Fruit fly (Drosophila melanogaster) whole organism, prepupa: ENCODE results near the gene PKD.

Source experiments
- Blimp-1 ChIP-seq: fragments of 200-800 bp; sonication (Bioruptor generic); optimal IDR thresholded peaks from 3 replicates; lab custom pipeline; 2017; ENCODE audit warnings: missing biosample characterization, missing genetic modification characterization, mild to moderate bottlenecking, moderate library complexity, missing genetic modification reagents
- CG10631 ChIP-seq: fragments of 200-800 bp; sonication (Bioruptor generic); optimal IDR thresholded peaks from 2 replicates; lab custom pipeline; 2016; ENCODE audit warnings: missing biosample characterization, missing genetic modification characterization
- CG10669 ChIP-seq: fragments of 200-800 bp; sonication (Bioruptor generic); optimal IDR thresholded peaks from 3 replicates; lab custom pipeline; 2018; ENCODE audit warnings: missing biosample characterization, mild to moderate bottlenecking, missing genetic modification characterization, moderate library complexity
- CG15336 ChIP-seq: fragments of 200-800 bp; sonication (Bioruptor generic); IDR thresholded peaks from 2 replicates; pipeline ENCODE4 v1.3.6; 2022; ENCODE audit warnings: missing biosample characterization, missing genetic modification characterization
- CG1621 ChIP-seq: fragments of 200-800 bp; sonication (Bioruptor generic); optimal IDR thresholded peaks from 3 replicates; lab custom pipeline; 2018; ENCODE audit warnings: missing biosample characterization, mild to moderate bottlenecking, missing genetic modification characterization
- CG3032 ChIP-seq: fragments of 200-800 bp; optimal IDR thresholded peaks from 2 replicates; lab custom pipeline; 2019; ENCODE audit warnings: missing biosample characterization, mild to moderate bottlenecking, missing genetic modification characterization, moderate library complexity
- CG32006 ChIP-seq: fragments of 200-800 bp; sonication (Bioruptor generic); optimal IDR thresholded peaks from 3 replicates; lab custom pipeline; 2017; ENCODE audit warnings: missing biosample characterization, mild to moderate bottlenecking, missing genetic modification characterization
- CG34406 ChIP-seq: fragments of 200-800 bp; sonication (Bioruptor generic); optimal IDR thresholded peaks from 3 replicates; lab custom pipeline; 2016; ENCODE audit warnings: missing biosample characterization, missing genetic modification characterization
- CG3919 ChIP-seq: fragments of 200-800 bp; sonication (Bioruptor generic); optimal IDR thresholded peaks from 3 replicates; lab custom pipeline; 2016; ENCODE audit warnings: missing biosample characterization, missing genetic modification characterization
- CG4318 ChIP-seq: fragments of 200-800 bp; sonication (Bioruptor generic); optimal IDR thresholded peaks from 3 replicates; lab custom pipeline; 2017; ENCODE audit warnings: missing biosample characterization, mild to moderate bottlenecking, missing genetic modification characterization
- CG6163 ChIP-seq: fragments of 200-800 bp; sonication (Bioruptor generic); IDR thresholded peaks from 3 replicates; pipeline ENCODE4 v1.3.6; 2022; ENCODE audit warnings: missing biosample characterization, missing genetic modification characterization
- CG6792 ChIP-seq: fragments of 200-800 bp; sonication (Bioruptor generic); optimal IDR thresholded peaks from 3 replicates; lab custom pipeline; 2016; ENCODE audit warnings: missing biosample characterization, missing genetic modification characterization
- CG6808 ChIP-seq: fragments of 200-800 bp; sonication (Bioruptor generic); optimal IDR thresholded peaks from 3 replicates; lab custom pipeline; 2017; ENCODE audit warnings: missing biosample characterization, missing genetic modification characterization, mild to moderate bottlenecking, moderate library complexity, missing genetic modification reagents
- CG8319 ChIP-seq: fragments of 200-800 bp; sonication (Bioruptor generic); optimal IDR thresholded peaks from 3 replicates; lab custom pipeline; 2016; ENCODE audit warnings: missing biosample characterization, missing genetic modification characterization
- CG9139 ChIP-seq: fragments of 200-800 bp; sonication (Bioruptor generic); optimal IDR thresholded peaks from 3 replicates; lab custom pipeline; 2017; ENCODE audit warnings: missing biosample characterization, mild to moderate bottlenecking, missing genetic modification characterization
- Eip78C ChIP-seq: fragments of 200-800 bp; sonication (Bioruptor generic); peaks from one replicate; lab custom pipeline; 2016; ENCODE audit warnings: missing biosample characterization, missing genetic modification characterization
- Ets21C ChIP-seq: fragments of 200-800 bp; sonication (Bioruptor generic); optimal IDR thresholded peaks from 3 replicates; lab custom pipeline; 2016; ENCODE audit warnings: missing biosample characterization, missing genetic modification characterization
- Ets96B ChIP-seq: fragments of 200-800 bp; optimal IDR thresholded peaks from 2 replicates; lab custom pipeline; 2019; ENCODE audit warnings: missing biosample characterization, mild to moderate bottlenecking, missing genetic modification characterization, moderate library complexity
- Gug ChIP-seq: fragments of 200-800 bp; sonication (Bioruptor generic); IDR thresholded peaks from 2 replicates; pipeline ENCODE4 v1.3.6; 2022; ENCODE audit warnings: missing biosample characterization, missing genetic modification characterization
- Hr39 ChIP-seq: fragments of 200-800 bp; sonication (Bioruptor generic); optimal IDR thresholded peaks from 2 replicates; lab custom pipeline; 2016; ENCODE audit warnings: missing biosample characterization, missing genetic modification characterization
- Hr4 ChIP-seq: fragments of 200-800 bp; sonication (Bioruptor generic); optimal IDR thresholded peaks from 3 replicates; lab custom pipeline; 2016; ENCODE audit warnings: missing biosample characterization, missing genetic modification characterization
- Met ChIP-seq: fragments of 200-800 bp; sonication (Bioruptor generic); optimal IDR thresholded peaks from 3 replicates; lab custom pipeline; 2016; ENCODE audit warnings: missing biosample characterization, missing genetic modification characterization
- OdsH ChIP-seq: fragments of 200-800 bp; sonication (Bioruptor generic); optimal IDR thresholded peaks from 3 replicates; lab custom pipeline; 2016; ENCODE audit warnings: missing biosample characterization, missing genetic modification characterization
- Smox ChIP-seq: fragments of 200-800 bp; sonication (Bioruptor generic); optimal IDR thresholded peaks from 3 replicates; lab custom pipeline; 2016; ENCODE audit warnings: missing biosample characterization, missing genetic modification characterization
- Sox102F ChIP-seq: fragments of 200-800 bp; sonication (Bioruptor generic); optimal IDR thresholded peaks from 2 replicates; lab custom pipeline; 2016; ENCODE audit warnings: missing biosample characterization, mild to moderate bottlenecking, missing genetic modification characterization
- Sox14 ChIP-seq: fragments of 200-800 bp; sonication (Bioruptor generic); optimal IDR thresholded peaks from 3 replicates; lab custom pipeline; 2016; ENCODE audit warnings: missing biosample characterization, missing genetic modification characterization
- achi ChIP-seq: fragments of 200-800 bp; sonication (Bioruptor generic); optimal IDR thresholded peaks from 3 replicates; lab custom pipeline; 2016; ENCODE audit warnings: missing biosample characterization, missing genetic modification characterization
- dac ChIP-seq: fragments of 200-800 bp; sonication (Bioruptor generic); optimal IDR thresholded peaks from 2 replicates; lab custom pipeline; 2017; ENCODE audit warnings: missing biosample characterization, mild to moderate bottlenecking, missing genetic modification characterization
- eg ChIP-seq: fragments of 200-800 bp; sonication (Bioruptor generic); IDR thresholded peaks from 3 replicates; pipeline ENCODE4 v1.3.6; 2022; ENCODE audit warnings: missing biosample characterization, missing genetic modification characterization
- fd59A ChIP-seq: fragments of 200-800 bp; sonication (Bioruptor generic); optimal IDR thresholded peaks from 2 replicates; lab custom pipeline; 2017; ENCODE audit warnings: missing biosample characterization, mild to moderate bottlenecking, missing genetic modification characterization, missing genetic modification reagents
- lz ChIP-seq: fragments of 200-800 bp; sonication (Bioruptor generic); optimal IDR thresholded peaks from 3 replicates; lab custom pipeline; 2016; ENCODE audit warnings: missing biosample characterization, missing genetic modification characterization
- net ChIP-seq: fragments of 200-800 bp; sonication (Bioruptor generic); optimal IDR thresholded peaks from 3 replicates; lab custom pipeline; 2016; ENCODE audit warnings: missing biosample characterization, missing genetic modification characterization
- salr ChIP-seq, 2 experiments: fragments of 200-800 bp; sonication (Bioruptor generic); optimal IDR thresholded peaks; 3 replicates each; lab custom pipeline; 2016 to 2018; ENCODE audit warnings: missing biosample characterization in 2 of 2, missing genetic modification characterization in 2 of 2, mild to moderate bottlenecking in 1 of 2
- spab ChIP-seq: fragments of 200-800 bp; sonication (Bioruptor generic); optimal IDR thresholded peaks from 2 replicates; lab custom pipeline; 2017; ENCODE audit warnings: missing biosample characterization, mild to moderate bottlenecking, missing genetic modification characterization, missing genetic modification reagents
- ss ChIP-seq, 2 experiments: fragments of 200-800 bp; sonication (Bioruptor generic); optimal IDR thresholded peaks; 2 replicates in 1 of 2; 3 replicates in 1 of 2; lab custom pipeline; 2017 to 2018; ENCODE audit warnings: mild to moderate bottlenecking in 2 of 2, missing biosample characterization in 2 of 2, missing genetic modification characterization in 2 of 2, moderate library complexity in 1 of 2
- svp ChIP-seq: fragments of 200-800 bp; sonication (Bioruptor generic); peaks from one replicate; lab custom pipeline; 2016; ENCODE audit warnings: missing biosample characterization, missing genetic modification characterization
- topi ChIP-seq: fragments of 200-800 bp; sonication (Bioruptor generic); optimal IDR thresholded peaks from 3 replicates; lab custom pipeline; 2016; ENCODE audit warnings: missing biosample characterization, missing genetic modification characterization

Gene PKD

DNA sequence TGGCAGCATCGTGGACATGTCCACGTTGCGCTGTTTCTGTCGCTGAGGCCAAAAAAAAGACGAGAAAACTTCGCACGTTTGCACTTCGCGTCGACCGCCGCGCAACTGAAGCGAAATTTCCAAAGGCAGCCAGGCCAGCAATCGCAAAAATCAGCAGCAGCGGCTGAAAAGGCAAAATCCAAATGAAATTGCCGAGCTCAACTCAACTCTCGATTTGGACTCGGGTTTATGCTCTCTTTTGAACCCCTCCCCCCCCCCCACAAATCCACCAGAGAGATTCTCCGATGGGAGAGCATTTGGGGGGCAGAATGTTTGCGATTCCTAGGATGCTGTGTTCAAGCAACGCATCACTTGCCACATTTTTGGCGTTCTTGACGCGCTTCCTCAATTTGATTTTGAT, at the start of gene PKD:
TSS of gene PKD (minus strand) at position 88 of the 400 bp plus-strand sequence.
- TF ChIP-seq CG9139 (GFP tag; lab: Kevin White, UChicago) (no peak), Sox14 (no peak), CG6163 (GFP tag; lab: Robert Waterston, UW) (0 out of 3 replicates have a peak, but pooled peaks have one; percentile 45), eg (peak; percentile 68; the same call in 2 of the 3 replicates), net (GFP tag; lab: Kevin White, UChicago) (no peak), achi (GFP tag; lab: Kevin White, UChicago) (no peak), fd59A (no peak), Sox102F (GFP tag; lab: Kevin White, UChicago) (no peak)

DNA sequence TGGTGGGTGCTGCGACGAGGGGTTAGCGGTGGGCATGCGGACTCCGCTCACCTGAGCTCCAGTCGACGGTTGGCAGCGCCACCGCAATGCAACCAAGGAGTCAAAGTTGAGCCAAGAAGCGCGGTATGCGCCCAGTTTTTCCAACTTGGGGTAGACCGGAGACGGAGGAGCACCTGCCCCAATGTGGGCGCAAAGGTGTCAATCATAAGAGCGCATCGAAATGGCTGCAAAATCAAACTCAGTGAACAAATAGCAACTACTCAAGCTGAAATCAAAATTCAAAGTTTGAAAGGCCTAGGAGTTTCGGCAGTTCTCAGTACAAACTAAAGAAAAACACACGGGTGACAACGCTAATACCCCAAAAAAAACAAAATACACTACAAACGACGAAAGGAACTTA, 47.5 kb upstream of the PKD start, which contains the start of gene hmw:
TSS of gene hmw (plus strand) at position 301 of the 400 bp plus-strand sequence.
- TF ChIP-seq CG4318 (GFP tag; lab: Kevin White, UChicago): no peak
- no peak for TF ChIP-seq dac
- TF ChIP-seq CG10631: no peak
- no peak for TF ChIP-seq Hr4 (GFP tag; lab: Kevin White, UChicago)
- no peak for TF ChIP-seq Blimp-1
- TF ChIP-seq Met (GFP tag; lab: Kevin White, UChicago): no peak

DNA sequence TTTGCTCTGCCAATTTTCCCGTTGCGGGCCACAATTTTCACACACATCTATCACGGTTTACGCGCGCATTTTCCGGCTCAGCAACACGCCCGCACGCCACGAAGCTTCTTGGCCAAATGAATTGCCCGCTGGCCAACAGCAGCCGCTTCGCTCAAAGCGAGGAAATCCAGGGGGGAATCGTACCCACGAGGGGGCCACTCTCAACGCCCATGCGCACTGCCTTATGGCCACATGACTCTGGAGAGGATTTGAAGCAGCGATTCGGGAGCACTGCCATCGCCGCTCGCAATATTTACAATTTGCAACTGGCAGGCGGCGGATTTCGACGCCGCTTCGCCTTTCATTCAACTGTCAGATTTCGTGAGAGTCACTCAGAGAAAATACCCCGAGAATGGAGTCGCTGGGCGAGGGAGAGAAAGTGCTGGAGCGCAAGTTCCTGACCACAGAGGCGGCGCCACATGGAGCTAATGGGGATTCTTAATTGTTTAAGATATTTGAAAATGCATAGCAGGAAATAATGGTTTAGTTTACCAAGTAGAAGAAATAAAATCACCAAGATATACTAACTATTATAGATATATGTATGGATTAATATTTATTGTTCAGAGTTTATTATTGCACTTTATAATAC, 46.5 kb upstream of the PKD start, which contains the start of gene CG15803:
TSS of gene CG15803 (minus strand) at position 99 of the 631 bp plus-strand sequence.
- peak; percentile 9 for TF ChIP-seq CG32006 (GFP tag; lab: Kevin White, UChicago)
- TF ChIP-seq CG1621 (tag; lab: Kevin White, UChicago): no peak
- no peak for TF ChIP-seq CG6808 (GFP tag; lab: Kevin White, UChicago)
- TF ChIP-seq CG3032 (tag; lab: Kevin White, UChicago): no peak
- no peak for TF ChIP-seq CG9139 (GFP tag; lab: Kevin White, UChicago)
- TF ChIP-seq Hr39 (GFP tag; lab: Kevin White, UChicago): no peak
- TF ChIP-seq topi (GFP tag; lab: Kevin White, UChicago): no peak
- TF ChIP-seq Eip78C (GFP tag; lab: Kevin White, UChicago): peak; percentile 65
- TF ChIP-seq eg: 0 out of 3 replicates have a peak, but pooled peaks have one; percentile 29
- no peak for TF ChIP-seq Gug (GFP tag; lab: Robert Waterston, UW)
- TF ChIP-seq svp: peak; percentile 32
- no peak for TF ChIP-seq CG6792
- TF ChIP-seq achi (GFP tag; lab: Kevin White, UChicago): peak; percentile 36
- no peak for TF ChIP-seq Ets21C
- no peak for TF ChIP-seq Smox (GFP tag; lab: Kevin White, UChicago)

DNA sequence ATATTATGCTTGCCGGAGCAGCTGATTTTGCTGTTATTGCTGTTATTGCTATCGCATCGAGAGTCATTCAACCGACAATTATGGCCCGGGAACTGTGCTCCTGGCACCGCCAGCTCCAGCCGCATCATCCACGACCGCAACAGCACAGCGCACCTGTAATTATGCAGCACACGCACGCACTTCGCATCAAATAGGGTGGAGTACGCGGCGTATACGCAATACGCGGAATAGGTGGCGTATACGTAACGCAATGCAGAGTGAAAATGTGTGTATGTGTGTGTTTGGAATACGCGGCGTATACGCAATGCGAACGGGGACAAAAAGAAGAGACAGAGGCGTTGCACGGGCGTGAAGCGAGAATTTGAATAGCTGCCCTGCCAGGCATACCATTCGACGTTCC, 41.6 kb upstream of the PKD start:
- TF ChIP-seq fd59A (no peak), CG15336 (GFP tag; lab: Robert Waterston, UW) (no peak), OdsH (GFP tag; lab: Kevin White, UChicago) (no peak), Hr4 (GFP tag; lab: Kevin White, UChicago) (no peak), CG4318 (GFP tag; lab: Kevin White, UChicago) (no peak)

DNA sequence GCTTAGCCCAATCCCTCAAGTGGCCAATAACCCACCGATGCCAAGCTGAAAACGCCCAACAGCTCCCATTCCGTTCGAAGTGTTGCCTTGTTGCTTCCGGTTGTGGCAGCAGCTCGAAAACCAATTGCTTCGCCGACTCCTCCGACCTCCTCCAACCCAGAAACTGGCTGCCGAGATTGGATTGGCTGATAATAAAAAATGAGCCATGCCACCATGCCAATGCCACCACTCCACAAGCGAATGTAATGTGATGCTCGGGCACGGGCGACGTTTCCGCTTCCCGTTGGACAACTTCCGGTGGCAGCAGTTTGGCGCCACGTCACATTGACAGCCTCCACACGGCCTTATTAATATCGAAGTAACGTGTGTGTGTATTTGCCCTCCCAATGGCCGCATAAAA, 24.3 kb upstream of the PKD start:
- TF ChIP-seq achi (GFP tag; lab: Kevin White, UChicago) (no peak), ss (GFP tag; optimal IDR thresholded peaks at IDR 0.05; lab: Kevin White, UChicago) (no peak), CG10669 (GFP tag; lab: Kevin White, UChicago) (no peak), CG8319 (GFP tag; lab: Kevin White, UChicago) (no peak), CG6808 (GFP tag; lab: Kevin White, UChicago) (no peak), lz (GFP tag; lab: Kevin White, UChicago) (no peak), Eip78C (GFP tag; lab: Kevin White, UChicago) (no peak), Blimp-1 (no peak), topi (GFP tag; lab: Kevin White, UChicago) (no peak), spab (GFP tag; lab: Kevin White, UChicago) (no peak), Ets96B (no peak), CG34406 (no peak), OdsH (GFP tag; lab: Kevin White, UChicago) (no peak), CG3032 (tag; lab: Kevin White, UChicago) (no peak), CG10631 (no peak), CG3919 (GFP tag; lab: Kevin White, UChicago) (no peak), salr (GFP tag; optimal IDR thresholded peaks at IDR 0.05; lab: Kevin White, UChicago) (no peak)
